Worm (Caenorhabditis elegans) whole organism, L1 larva: ENCODE results near the gene ZC15.1.

Experiments used
- aly-2 ChIP-seq: fragments of 150-350 bp; optimal IDR thresholded peaks from 2 replicates; lab custom pipeline; 2014; ENCODE audit warnings: missing biosample characterization, missing genetic modification characterization
- dsc-1 ChIP-seq: sonication (generic microtip); optimal IDR thresholded peaks from 2 replicates; lab custom pipeline; 2016; ENCODE audit warnings: mild to moderate bottlenecking, missing genetic modification characterization, missing compliant biosample characterization
- hpl-2 ChIP-seq: fragments of 150-350 bp; optimal IDR thresholded peaks from 2 replicates; lab custom pipeline; 2014; ENCODE audit warnings: missing biosample characterization, missing genetic modification reagents, missing genetic modification characterization
- lin-13 ChIP-seq: fragments of 150-350 bp; optimal IDR thresholded peaks from 2 replicates; lab custom pipeline; 2014; ENCODE audit warnings: missing biosample characterization, missing genetic modification reagents, missing genetic modification characterization
- lir-3 ChIP-seq: sonication (generic microtip); optimal IDR thresholded peaks from 2 replicates; lab custom pipeline; 2016; ENCODE audit warnings: mild to moderate bottlenecking, missing genetic modification characterization, moderate library complexity, missing compliant biosample characterization; ENCODE audit not compliant: poor library complexity
- mdl-1 ChIP-seq, 2 experiments: fragments of 150-350 bp; optimal IDR thresholded peaks; 2 replicates each; lab custom pipeline; 2014 to 2017; ENCODE audit warnings: missing biosample characterization in 2 of 2, missing genetic modification characterization in 2 of 2, inconsistent platforms in 1 of 2
- nhr-11 ChIP-seq: fragments of 150-350 bp; optimal IDR thresholded peaks from 2 replicates; lab custom pipeline; 2014; ENCODE audit warnings: missing biosample characterization, missing genetic modification characterization
- nhr-12 ChIP-seq: sonication (generic microtip); optimal IDR thresholded peaks from 2 replicates; lab custom pipeline; 2017; ENCODE audit warnings: missing biosample characterization, missing genetic modification characterization
- nhr-77 ChIP-seq: fragments of 150-350 bp; optimal IDR thresholded peaks from 2 replicates; lab custom pipeline; 2014; ENCODE audit warnings: missing biosample characterization, missing genetic modification characterization
- snpc-4 ChIP-seq: fragments of 150-350 bp; optimal IDR thresholded peaks from 2 replicates; lab custom pipeline; 2014; ENCODE audit warnings: missing biosample characterization, missing genetic modification characterization
- swsn-7 ChIP-seq: sonication (generic microtip); optimal IDR thresholded peaks from 2 replicates; lab custom pipeline; 2016; ENCODE audit warnings: missing genetic modification characterization, missing compliant biosample characterization
- tlp-1 ChIP-seq: fragments of 150-350 bp; optimal IDR thresholded peaks from 2 replicates; lab custom pipeline; 2014; ENCODE audit warnings: missing biosample characterization, missing genetic modification characterization
- unc-62 ChIP-seq: fragments of 150-350 bp; optimal IDR thresholded peaks from 2 replicates; lab custom pipeline; 2014; ENCODE audit warnings: missing biosample characterization, missing genetic modification reagents, missing genetic modification characterization
- ztf-4 ChIP-seq: fragments of 150-350 bp; optimal IDR thresholded peaks from 2 replicates; lab custom pipeline; 2014; ENCODE audit warnings: missing biosample characterization, missing genetic modification characterization

DNA sequence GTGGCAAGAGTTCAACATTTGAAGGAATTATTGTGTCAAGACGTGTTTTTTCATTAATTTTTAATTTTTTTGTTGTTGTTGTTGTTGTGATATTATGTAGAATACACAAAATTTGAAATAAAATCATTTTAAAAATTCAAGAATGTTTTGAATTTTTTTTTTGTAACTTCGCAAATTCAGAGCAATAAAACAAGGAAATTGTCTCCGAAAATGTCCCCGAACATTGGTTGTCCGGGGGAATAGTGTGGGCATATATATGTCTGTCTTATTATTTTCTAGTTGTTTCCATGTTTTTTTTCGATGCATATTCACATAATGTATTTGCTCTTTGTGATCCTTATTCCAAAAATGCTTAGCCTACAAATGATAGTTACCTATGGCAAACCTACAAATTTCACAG lies 5.6 kb downstream of the ZC15.1 start, which contains the start of gene clec-262:
- TF ChIP-seq ztf-4 (tag; lab: Kevin White, UChicago) (no peak), lin-13 (GFP tag; lab: Kevin White, UChicago) (no peak), tlp-1 (tag; lab: Kevin White, UChicago) (no peak), snpc-4 (tag; lab: Kevin White, UChicago) (no peak), hpl-2 (GFP tag; lab: Kevin White, UChicago) (no peak), lir-3 (tag; lab: Kevin White, UChicago) (no peak), unc-62 (GFP tag; lab: Kevin White, UChicago) (no peak), dsc-1 (tag; lab: Kevin White, UChicago) (no peak), aly-2 (tag; lab: Kevin White, UChicago) (no peak), nhr-12 (tag; lab: Kevin White, UChicago) (no peak), mdl-1 (tag; optimal IDR thresholded peaks at IDR 0.05; lab: Kevin White, UChicago) (no peak), swsn-7 (tag; lab: Kevin White, UChicago) (no peak), nhr-11 (tag; lab: Kevin White, UChicago) (no peak), nhr-77 (tag; lab: Kevin White, UChicago) (no peak)
